Fruit fly (Drosophila melanogaster) whole organism, embryonic: ENCODE measurements around the gene Hexim.

Experiments
- Atf6 ChIP-seq: fragments of 200-800 bp; sonication (Bioruptor generic); IDR thresholded peaks from 2 replicates; pipeline ENCODE4 v1.3.6; 2022; ENCODE audit warnings: missing biosample characterization, missing genetic modification characterization
- B-H2 ChIP-seq: fragments of 200-800 bp; sonication (Bioruptor generic); optimal IDR thresholded peaks from 2 replicates; lab custom pipeline; 2018; ENCODE audit warnings: missing biosample characterization, mild to moderate bottlenecking, missing genetic modification characterization
- BEAF-32 ChIP-seq: fragments of 200-800 bp; sonication (Bioruptor generic); optimal IDR thresholded peaks from 3 replicates; lab custom pipeline; 2017; ENCODE audit warnings: missing biosample characterization, missing genetic modification characterization, mild to moderate bottlenecking, moderate library complexity, missing genetic modification reagents
- CG10462 ChIP-seq: fragments of 200-800 bp; sonication (Bioruptor generic); optimal IDR thresholded peaks from 2 replicates; lab custom pipeline; 2016; ENCODE audit warnings: missing biosample characterization, missing genetic modification characterization
- CG10959 ChIP-seq: fragments of 200-800 bp; sonication (Bioruptor generic); IDR thresholded peaks from 2 replicates; pipeline ENCODE4 v1.3.6; 2022; ENCODE audit warnings: missing biosample characterization, missing genetic modification characterization
- CG12744 ChIP-seq: fragments of 200-800 bp; sonication (Bioruptor generic); optimal IDR thresholded peaks from 2 replicates; lab custom pipeline; 2016; ENCODE audit warnings: missing biosample characterization, missing genetic modification characterization
- CG14710 ChIP-seq: fragments of 200-800 bp; sonication (Bioruptor generic); optimal IDR thresholded peaks from 3 replicates; lab custom pipeline; 2019; ENCODE audit warnings: missing biosample characterization, mild to moderate bottlenecking, missing genetic modification characterization, moderate library complexity
- CG15479 ChIP-seq: fragments of 200-800 bp; sonication (Bioruptor generic); optimal IDR thresholded peaks from 3 replicates; lab custom pipeline; 2019; ENCODE audit warnings: missing biosample characterization, mild to moderate bottlenecking, missing genetic modification characterization, moderate library complexity
- CG17186 ChIP-seq: fragments of 200-800 bp; sonication (Bioruptor generic); optimal IDR thresholded peaks from 3 replicates; lab custom pipeline; 2017; ENCODE audit warnings: missing biosample characterization, missing genetic modification reagents, missing genetic modification characterization
- CG18262 ChIP-seq: fragments of 200-800 bp; optimal IDR thresholded peaks from 3 replicates; lab custom pipeline; 2019; ENCODE audit warnings: missing biosample characterization, mild to moderate bottlenecking, missing genetic modification characterization, moderate library complexity
- CG18599 ChIP-seq: fragments of 200-800 bp; sonication (Bioruptor generic); optimal IDR thresholded peaks from 3 replicates; lab custom pipeline; 2017; ENCODE audit warnings: missing biosample characterization, missing genetic modification characterization, mild to moderate bottlenecking, moderate library complexity, missing genetic modification reagents
- CG2875 ChIP-seq: fragments of 200-800 bp; sonication (Bioruptor generic); optimal IDR thresholded peaks from 2 replicates; lab custom pipeline; 2017; ENCODE audit warnings: missing biosample characterization, mild to moderate bottlenecking, missing genetic modification characterization, missing genetic modification reagents
- CG31365 ChIP-seq: fragments of 200-800 bp; sonication (Bioruptor generic); optimal IDR thresholded peaks from 2 replicates; lab custom pipeline; 2018; ENCODE audit warnings: missing biosample characterization, mild to moderate bottlenecking, missing genetic modification characterization
- CG33213 ChIP-seq: fragments of 200-800 bp; sonication (Bioruptor generic); optimal IDR thresholded peaks from 3 replicates; lab custom pipeline; 2016; ENCODE audit warnings: missing biosample characterization, missing genetic modification characterization
- CG34376 ChIP-seq: fragments of 200-800 bp; sonication (Bioruptor generic); optimal IDR thresholded peaks from 2 replicates; lab custom pipeline; 2018; ENCODE audit warnings: missing biosample characterization, mild to moderate bottlenecking, missing genetic modification characterization
- CG5245 ChIP-seq: fragments of 200-800 bp; sonication (Bioruptor generic); optimal IDR thresholded peaks from 3 replicates; lab custom pipeline; 2016; ENCODE audit warnings: missing biosample characterization, missing genetic modification characterization
- CG7556 ChIP-seq: fragments of 200-800 bp; sonication (Bioruptor generic); optimal IDR thresholded peaks from 2 replicates; lab custom pipeline; 2017; ENCODE audit warnings: missing biosample characterization, mild to moderate bottlenecking, missing genetic modification characterization
- CG7786 ChIP-seq: fragments of 200-800 bp; sonication (Bioruptor generic); optimal IDR thresholded peaks from 2 replicates; lab custom pipeline; 2016; ENCODE audit warnings: missing biosample characterization, missing genetic modification characterization
- CTCF ChIP-seq: fragments of 200-800 bp; sonication (Bioruptor generic); optimal IDR thresholded peaks from 2 replicates; lab custom pipeline; 2017; ENCODE audit warnings: missing biosample characterization, mild to moderate bottlenecking, missing genetic modification characterization, moderate library complexity
- Dek ChIP-seq: fragments of 200-800 bp; sonication (Bioruptor generic); optimal IDR thresholded peaks from 3 replicates; lab custom pipeline; 2019; ENCODE audit warnings: missing biosample characterization, mild to moderate bottlenecking, missing genetic modification characterization, moderate library complexity
- Eip74EF ChIP-seq, 2 experiments: fragments of 200-800 bp in 1 of 2; fragments of >200 bp in 1 of 2; sonication (Bioruptor generic) in 1 of 2; optimal IDR thresholded peaks; 2 replicates each; lab custom pipeline; 2017 to 2019; ENCODE audit warnings: missing biosample characterization in 2 of 2, missing genetic modification characterization in 2 of 2, mild to moderate bottlenecking in 1 of 2, moderate library complexity in 1 of 2
- HLH54F ChIP-seq: fragments of 200-800 bp; sonication (Bioruptor generic); optimal IDR thresholded peaks from 3 replicates; lab custom pipeline; 2016; ENCODE audit warnings: missing biosample characterization, missing genetic modification characterization
- HLHmδ ChIP-seq: fragments of 200-800 bp; sonication (Bioruptor generic); optimal IDR thresholded peaks from 2 replicates; lab custom pipeline; 2018; ENCODE audit warnings: missing biosample characterization, mild to moderate bottlenecking, missing genetic modification characterization, moderate library complexity
- Hr51 ChIP-seq, 2 experiments: fragments of 200-800 bp; sonication (Bioruptor generic); optimal IDR thresholded peaks; 2 replicates in 1 of 2; 3 replicates in 1 of 2; lab custom pipeline; 2016 to 2018; ENCODE audit warnings: missing biosample characterization in 2 of 2, missing genetic modification characterization in 2 of 2, mild to moderate bottlenecking in 1 of 2, moderate library complexity in 1 of 2
- MESR4 ChIP-seq: fragments of 200-800 bp; sonication (Bioruptor generic); optimal IDR thresholded peaks from 2 replicates; lab custom pipeline; 2018; ENCODE audit warnings: missing biosample characterization, mild to moderate bottlenecking, missing genetic modification characterization, moderate library complexity
- Mad ChIP-seq: fragments of 200-800 bp; sonication (Bioruptor generic); optimal IDR thresholded peaks from 2 replicates; lab custom pipeline; 2016; ENCODE audit warnings: missing biosample characterization, missing genetic modification characterization
- Max ChIP-seq: fragments of 200-800 bp; sonication (Bioruptor generic); optimal IDR thresholded peaks from 2 replicates; lab custom pipeline; 2016; ENCODE audit warnings: missing biosample characterization, mild to moderate bottlenecking, missing genetic modification characterization
- NC2α ChIP-seq: fragments of 200-800 bp; sonication (Bioruptor generic); optimal IDR thresholded peaks from 2 replicates; lab custom pipeline; 2016; ENCODE audit warnings: missing biosample characterization, missing genetic modification characterization
- NfI ChIP-seq: fragments of 200-800 bp; sonication (Bioruptor generic); optimal IDR thresholded peaks from 3 replicates; lab custom pipeline; 2018; ENCODE audit warnings: missing biosample characterization, mild to moderate bottlenecking, missing genetic modification characterization, moderate library complexity
- Oaz ChIP-seq: fragments of 200-800 bp; sonication (Bioruptor generic); IDR thresholded peaks from 2 replicates; pipeline ENCODE4 v1.3.6; 2022; ENCODE audit warnings: missing biosample characterization, missing genetic modification characterization
- PHDP ChIP-seq: fragments of 200-800 bp; sonication (Bioruptor generic); optimal IDR thresholded peaks from 3 replicates; lab custom pipeline; 2018; ENCODE audit warnings: missing biosample characterization, mild to moderate bottlenecking, missing genetic modification characterization, moderate library complexity
- Sin3A ChIP-seq: fragments of >200 bp; optimal IDR thresholded peaks from 2 replicates; lab custom pipeline; 2018
- Ssrp ChIP-seq: fragments of 200-800 bp; sonication (Bioruptor generic); optimal IDR thresholded peaks from 2 replicates; lab custom pipeline; 2018; ENCODE audit warnings: missing biosample characterization, mild to moderate bottlenecking, missing genetic modification characterization, moderate library complexity
- YL-1 ChIP-seq: fragments of 200-800 bp; sonication (Bioruptor generic); optimal IDR thresholded peaks from 3 replicates; lab custom pipeline; 2017; ENCODE audit warnings: missing biosample characterization, mild to moderate bottlenecking, missing genetic modification characterization
- ab ChIP-seq: fragments of 200-800 bp; sonication (Bioruptor generic); optimal IDR thresholded peaks from 2 replicates; lab custom pipeline; 2016; ENCODE audit warnings: missing biosample characterization, missing genetic modification characterization
- ewg ChIP-seq: fragments of 200-800 bp; sonication (Bioruptor generic); optimal IDR thresholded peaks from 3 replicates; lab custom pipeline; 2017; ENCODE audit warnings: mild to moderate bottlenecking, missing biosample characterization, missing genetic modification reagents, missing genetic modification characterization
- gcm ChIP-seq: fragments of 200-800 bp; sonication (Bioruptor generic); optimal IDR thresholded peaks from 2 replicates; lab custom pipeline; 2019; ENCODE audit warnings: missing biosample characterization, mild to moderate bottlenecking, missing genetic modification characterization, moderate library complexity
- gem ChIP-seq: fragments of 200-800 bp; sonication (Bioruptor generic); optimal IDR thresholded peaks from 2 replicates; lab custom pipeline; 2019; ENCODE audit warnings: missing biosample characterization, mild to moderate bottlenecking, missing genetic modification characterization, moderate library complexity
- gro ChIP-seq: fragments of 200-800 bp; sonication (Bioruptor generic); optimal IDR thresholded peaks from 2 replicates; lab custom pipeline; 2016; ENCODE audit warnings: missing biosample characterization, missing genetic modification characterization
- ind ChIP-seq: fragments of 200-800 bp; sonication (Bioruptor generic); optimal IDR thresholded peaks from 3 replicates; lab custom pipeline; 2016; ENCODE audit warnings: missing biosample characterization, missing genetic modification characterization
- insv ChIP-seq, 2 experiments: fragments of 200-800 bp; sonication (Bioruptor generic); optimal IDR thresholded peaks; 3 replicates each; lab custom pipeline; 2016 to 2018; ENCODE audit warnings: missing biosample characterization in 2 of 2, missing genetic modification characterization in 2 of 2
- lmd ChIP-seq: fragments of 200-800 bp; sonication (Bioruptor generic); IDR thresholded peaks from 2 replicates; pipeline ENCODE4 v1.3.6; 2022; ENCODE audit warnings: missing biosample characterization, missing genetic modification characterization
- mirr ChIP-seq: fragments of 200-800 bp; sonication (Bioruptor generic); optimal IDR thresholded peaks from 3 replicates; lab custom pipeline; 2018; ENCODE audit warnings: missing biosample characterization, mild to moderate bottlenecking, missing genetic modification characterization
- nerfin-1 ChIP-seq: fragments of 200-800 bp; sonication (Bioruptor generic); optimal IDR thresholded peaks from 3 replicates; lab custom pipeline; 2019; ENCODE audit warnings: missing biosample characterization, mild to moderate bottlenecking, missing genetic modification characterization, moderate library complexity
- pho ChIP-seq: fragments of 200-800 bp; sonication (Bioruptor generic); optimal IDR thresholded peaks from 2 replicates; lab custom pipeline; 2016; ENCODE audit warnings: missing biosample characterization, missing genetic modification characterization
- pros ChIP-seq: fragments of 200-800 bp; sonication (Bioruptor generic); optimal IDR thresholded peaks from 3 replicates; lab custom pipeline; 2019; ENCODE audit warnings: missing biosample characterization, mild to moderate bottlenecking, missing genetic modification characterization, moderate library complexity
- scrt ChIP-seq: fragments of 200-800 bp; sonication (Bioruptor generic); optimal IDR thresholded peaks from 2 replicates; lab custom pipeline; 2018; ENCODE audit warnings: missing biosample characterization, mild to moderate bottlenecking, missing genetic modification characterization, moderate library complexity
- sens ChIP-seq: fragments of 200-800 bp; sonication (Bioruptor generic); peaks from one replicate; lab custom pipeline; 2016; ENCODE audit warnings: missing biosample characterization, missing genetic modification characterization
- slou ChIP-seq: fragments of 200-800 bp; sonication (Bioruptor generic); optimal IDR thresholded peaks from 3 replicates; lab custom pipeline; 2016; ENCODE audit warnings: missing biosample characterization, missing genetic modification characterization
- unpg ChIP-seq: fragments of 200-800 bp; sonication (Bioruptor generic); optimal IDR thresholded peaks from 3 replicates; lab custom pipeline; 2018; ENCODE audit warnings: missing biosample characterization, mild to moderate bottlenecking, missing genetic modification characterization, moderate library complexity

Gene Hexim

dm6 chr3R:14696949-14697513, 37.8 kb downstream of the Hexim start, which contains the start of gene Meltrin (continued):
- TF ChIP-seq slou = peak; percentile 29
- peak; percentile 50 for TF ChIP-seq Max
- TF ChIP-seq YL-1 (GFP tag; lab: Kevin White, UChicago) = peak; percentile 71
- TF ChIP-seq gem (tag; lab: Kevin White, UChicago) = peak; percentile 15
- TF ChIP-seq HLH54F (GFP tag; lab: Kevin White, UChicago) = peak; percentile 20
- TF ChIP-seq CG15479 (GFP tag; lab: Kevin White, UChicago) = peak; percentile 75
- peak; percentile 40 for TF ChIP-seq CTCF (GFP tag; lab: Kevin White, UChicago)
- no peak for TF ChIP-seq CG10462 (GFP tag; lab: Kevin White, UChicago)
- no peak for TF ChIP-seq CG10959 (GFP tag; lab: Robert Waterston, UW)
- TF ChIP-seq CG12744 (GFP tag; lab: Kevin White, UChicago) = peak; percentile 13
- peak; percentile 56 for TF ChIP-seq NfI (GFP tag; lab: Kevin White, UChicago)
- TF ChIP-seq CG17186 (GFP tag; lab: Kevin White, UChicago) = peak; percentile 19
- peak; percentile 76 for TF ChIP-seq CG33213 (GFP tag; lab: Kevin White, UChicago)
- TF ChIP-seq HLHmδ (GFP tag; lab: Kevin White, UChicago) = peak; percentile 93
- TF ChIP-seq CG31365 (tag; lab: Kevin White, UChicago) = peak; percentile 55
- TF ChIP-seq BEAF-32 (GFP tag; lab: Kevin White, UChicago) = peak; percentile 95
- TF ChIP-seq mirr (GFP tag; lab: Kevin White, UChicago) = peak; percentile 82
- TF ChIP-seq Atf6 (GFP tag; lab: Robert Waterston, UW) = no peak
- peak; percentile 66 for TF ChIP-seq gcm
- peak; percentile 86 for TF ChIP-seq CG34376 (GFP tag; lab: Kevin White, UChicago)
- TF ChIP-seq ab (GFP tag; lab: Kevin White, UChicago) = peak; percentile 17
- peak in 1 of 2 experiments; percentile 49 for TF ChIP-seq Eip74EF (GFP tag; optimal IDR thresholded peaks at IDR 0.05; lab: Kevin White, UChicago)
- peak; percentile 21 for TF ChIP-seq unpg (GFP tag; lab: Kevin White, UChicago)
- peak; percentile 66 for TF ChIP-seq pros (GFP tag; lab: Kevin White, UChicago)
- peak; percentile 56 for TF ChIP-seq CG18262 (tag; lab: Kevin White, UChicago)
- TF ChIP-seq pho (GFP tag; lab: Kevin White, UChicago) = peak; percentile 46
- TF ChIP-seq NC2α (GFP tag; lab: Kevin White, UChicago) = peak; percentile 36
- TF ChIP-seq CG7786 (GFP tag; lab: Kevin White, UChicago) = peak; percentile 0
- peak; percentile 54 for TF ChIP-seq PHDP (tag; lab: Kevin White, UChicago)
- TF ChIP-seq CG14710 = peak; percentile 77
- TF ChIP-seq nerfin-1 (tag; lab: Kevin White, UChicago) = peak; percentile 96
- TF ChIP-seq ewg (GFP tag; lab: Kevin White, UChicago) = peak; percentile 42
- peak; percentile 87 for TF ChIP-seq gro (GFP tag; lab: Kevin White, UChicago)
- peak; percentile 62 for TF ChIP-seq Mad (GFP tag; lab: Kevin White, UChicago)
- TF ChIP-seq ind (GFP tag; lab: Kevin White, UChicago) = no peak
- peak; percentile 87 for TF ChIP-seq MESR4 (GFP tag; lab: Kevin White, UChicago)
- TF ChIP-seq CG2875 (GFP tag; lab: Kevin White, UChicago) = peak; percentile 37
- peak; percentile 86 for TF ChIP-seq sens (GFP tag; lab: Kevin White, UChicago)
- TF ChIP-seq Hr51 (GFP tag; optimal IDR thresholded peaks at IDR 0.05; lab: Kevin White, UChicago) = peak; percentile 61 to 69
- TF ChIP-seq scrt (GFP tag; lab: Kevin White, UChicago) = peak; percentile 61
- TF ChIP-seq CG5245 (GFP tag; lab: Kevin White, UChicago) = peak; percentile 13
- TF ChIP-seq B-H2 (GFP tag; lab: Kevin White, UChicago) = peak; percentile 70
- TF ChIP-seq Ssrp (tag; lab: Kevin White, UChicago) = no peak
- TF ChIP-seq Sin3A (lab: Kevin White, UChicago) = peak; percentile 3
- no peak for TF ChIP-seq Oaz
- TF ChIP-seq CG7556 (GFP tag; lab: Kevin White, UChicago) = peak; percentile 22
- peak; percentile 64 for TF ChIP-seq Dek (tag; lab: Kevin White, UChicago)
- TF ChIP-seq CG18599 = peak; percentile 30
- TF ChIP-seq insv (GFP tag; optimal IDR thresholded peaks at IDR 0.05; lab: Kevin White, UChicago) = peak; percentile 67 to 96
- no peak for TF ChIP-seq lmd (GFP tag; lab: Robert Waterston, UW)
